Worm (Caenorhabditis elegans): ENCODE data around the gene C37C3.11.

DNA sequence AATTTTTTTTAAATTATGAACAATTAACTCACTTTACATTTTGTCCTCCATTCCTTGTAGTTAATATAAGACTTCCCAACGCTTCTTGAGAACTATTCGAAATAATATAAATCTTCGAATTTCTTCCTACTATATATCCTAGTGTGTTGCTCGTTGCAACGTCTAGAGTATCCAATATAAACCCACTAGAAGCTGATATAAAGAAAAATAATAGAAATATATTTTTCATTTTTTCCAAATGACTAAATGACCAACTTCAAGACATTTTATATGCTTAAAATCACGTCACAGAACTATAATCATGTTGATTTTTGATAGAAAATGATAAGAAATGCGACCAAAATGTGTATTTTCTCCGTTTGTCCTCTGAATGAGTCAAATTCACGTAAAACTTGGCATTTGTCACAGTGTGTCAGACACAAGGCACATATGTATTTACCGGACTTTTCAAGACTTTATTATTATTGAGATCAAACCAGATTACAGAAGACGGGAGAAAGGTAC is 1.5 kb downstream of the C37C3.11 start, which contains the start of gene C37C3.10:
- TF ChIP-seq tab-1 (GFP tag; IDR thresholded peaks at IDR 0.05), result no peak
- TF ChIP-seq ztf-23 (GFP tag; IDR thresholded peaks at IDR 0.05), result no peak
- no peak for TF ChIP-seq T22C8.4 (GFP tag; IDR thresholded peaks at IDR 0.05)
- TF ChIP-seq flt-1 (GFP tag; IDR thresholded peaks at IDR 0.05), result no peak
- no peak for TF ChIP-seq med-1 (GFP tag; optimal IDR thresholded peaks at IDR 0.05; ENCODE audit: insufficient read depth)
- no peak for TF ChIP-seq ztf-29 (GFP tag; IDR thresholded peaks at IDR 0.05)
- TF ChIP-seq klf-2 (GFP tag; conservative IDR thresholded peaks at IDR 0.05), result no peak

All from whole organism, midembryonic.